Worm (Caenorhabditis elegans): Measurements from ENCODE around the gene msp-76.

ce11 chrIV:9735750-9736149 lies 46.9 kb downstream of the msp-76 start:
- TF ChIP-seq med-1 (GFP tag; optimal IDR thresholded peaks at IDR 0.05; ENCODE audit: insufficient read depth): no peak
- TF ChIP-seq ztf-23 (GFP tag; IDR thresholded peaks at IDR 0.05): no peak
- no peak for TF ChIP-seq tab-1 (GFP tag; IDR thresholded peaks at IDR 0.05)
- TF ChIP-seq flt-1 (GFP tag; IDR thresholded peaks at IDR 0.05): no peak
